Fruit fly (Drosophila melanogaster): ENCODE data around the gene ZC3H3.

ZC3H3 gene

dm6 chr3L:8506975-8507441 lies 2.6 kb downstream of the ZC3H3 start, which contains the start of gene CG43163 (continued):
- TF ChIP-seq NK7.1 (GFP tag; optimal IDR thresholded peaks at IDR 0.05) (no peak), CG17361 (GFP tag; IDR thresholded peaks at IDR 0.05) (peak; percentile 72; the same call in 2 of the 3 replicates), Nf-YA (GFP tag; IDR thresholded peaks at IDR 0.05) (peak; percentile 38; the same call in 1 of the 2 replicates), CG10267 (tag; optimal IDR thresholded peaks at IDR 0.05) (peak; percentile 62), CG17802 (tag; optimal IDR thresholded peaks at IDR 0.05) (no peak), CG12155 (GFP tag; optimal IDR thresholded peaks at IDR 0.05) (peak; percentile 64), bowl (GFP tag; IDR thresholded peaks at IDR 0.05) (no peak), CG18011 (GFP tag; optimal IDR thresholded peaks at IDR 0.05) (peak; percentile 56), sisA (GFP tag; IDR thresholded peaks at IDR 0.05) (peak; percentile 73), H15 (GFP tag; IDR thresholded peaks at IDR 0.05) (peak; percentile 64; the same call in 2 of the 3 replicates), CG8944 (GFP tag; optimal IDR thresholded peaks at IDR 0.05) (no peak), lab (GFP tag; optimal IDR thresholded peaks at IDR 0.05) (peak; percentile 78), Side (GFP tag; optimal IDR thresholded peaks at IDR 0.05) (peak; percentile 19), cg (GFP tag; optimal IDR thresholded peaks at IDR 0.05) (peak; percentile 65), CG10654 (GFP tag; optimal IDR thresholded peaks at IDR 0.05) (no peak), Mrtf (GFP tag; IDR thresholded peaks at IDR 0.05) (peak; percentile 59; the same call in 1 of the 3 replicates), CG12299 (tag; optimal IDR thresholded peaks at IDR 0.05) (peak; percentile 23), trh (GFP tag; optimal IDR thresholded peaks at IDR 0.05) (no peak), ind (GFP tag; optimal IDR thresholded peaks at IDR 0.05) (peak; percentile 35), CG8089 (GFP tag; optimal IDR thresholded peaks at IDR 0.05) (peak; percentile 50), oc (tag; optimal IDR thresholded peaks at IDR 0.05) (peak; percentile 73), CG4730 (GFP tag; IDR thresholded peaks at IDR 0.05) (no peak), lola (GFP tag; optimal IDR thresholded peaks at IDR 0.05) (peak in 1 of 3 experiments; percentile 56), zf30C (GFP tag; optimal IDR thresholded peaks at IDR 0.05) (peak; percentile 99), CG8924 (tag; optimal IDR thresholded peaks at IDR 0.05) (peak; percentile 48), cato (GFP tag; optimal IDR thresholded peaks at IDR 0.05; ENCODE audit: borderline replicate concordance) (peak; percentile 10), CG31441 (GFP tag; IDR thresholded peaks at IDR 0.05) (peak; percentile 77), run (tag; optimal IDR thresholded peaks at IDR 0.05) (peak; percentile 47), Sox102F (GFP tag; optimal IDR thresholded peaks at IDR 0.05) (peak; percentile 74), CG4282 (GFP tag; optimal IDR thresholded peaks at IDR 0.05) (peak; percentile 22), hb (GFP tag; IDR thresholded peaks at IDR 0.05; ENCODE audit: partially characterized antibody) (no peak), CG3838 (GFP tag; optimal IDR thresholded peaks at IDR 0.05) (peak; percentile 61), CG15011 (GFP tag; optimal IDR thresholded peaks at IDR 0.05) (peak; percentile 39), lmd (GFP tag; IDR thresholded peaks at IDR 0.05) (peak; percentile 61; the same call in 1 of the 2 replicates), CG1647 (GFP tag; optimal IDR thresholded peaks at IDR 0.05) (no peak), Meics (GFP tag; optimal IDR thresholded peaks at IDR 0.05) (peak; percentile 61), CG12744 (GFP tag; optimal IDR thresholded peaks at IDR 0.05) (peak; percentile 56), CG34422 (GFP tag; IDR thresholded peaks at IDR 0.05) (peak; percentile 78), CG31388 (GFP tag; optimal IDR thresholded peaks at IDR 0.05) (no peak), Nf-YC (tag; optimal IDR thresholded peaks at IDR 0.05) (peak; percentile 38), Deaf1 (tag; optimal IDR thresholded peaks at IDR 0.05) (peak; percentile 23), Abd-B (GFP tag; optimal IDR thresholded peaks at IDR 0.05) (peak; percentile 42), ems (GFP tag; optimal IDR thresholded peaks at IDR 0.05) (peak; percentile 43), CG9727 (GFP tag; optimal IDR thresholded peaks at IDR 0.05) (peak; percentile 66), Hmx (GFP tag; optimal IDR thresholded peaks at IDR 0.05) (no peak), zfh1 (GFP tag; IDR thresholded peaks at IDR 0.05) (peak; percentile 71), stc (GFP tag; IDR thresholded peaks at IDR 0.05) (peak; percentile 70), Dad (GFP tag; optimal IDR thresholded peaks at IDR 0.05) (no peak), cad (GFP tag; optimal IDR thresholded peaks at IDR 0.05) (no peak), CG10431 (GFP tag; optimal IDR thresholded peaks at IDR 0.05) (peak; percentile 37), Fer2 (tag; optimal IDR thresholded peaks at IDR 0.05) (no peak)
